Fruit fly (Drosophila melanogaster): ENCODE data around the gene Miro.

Miro gene

DNA sequence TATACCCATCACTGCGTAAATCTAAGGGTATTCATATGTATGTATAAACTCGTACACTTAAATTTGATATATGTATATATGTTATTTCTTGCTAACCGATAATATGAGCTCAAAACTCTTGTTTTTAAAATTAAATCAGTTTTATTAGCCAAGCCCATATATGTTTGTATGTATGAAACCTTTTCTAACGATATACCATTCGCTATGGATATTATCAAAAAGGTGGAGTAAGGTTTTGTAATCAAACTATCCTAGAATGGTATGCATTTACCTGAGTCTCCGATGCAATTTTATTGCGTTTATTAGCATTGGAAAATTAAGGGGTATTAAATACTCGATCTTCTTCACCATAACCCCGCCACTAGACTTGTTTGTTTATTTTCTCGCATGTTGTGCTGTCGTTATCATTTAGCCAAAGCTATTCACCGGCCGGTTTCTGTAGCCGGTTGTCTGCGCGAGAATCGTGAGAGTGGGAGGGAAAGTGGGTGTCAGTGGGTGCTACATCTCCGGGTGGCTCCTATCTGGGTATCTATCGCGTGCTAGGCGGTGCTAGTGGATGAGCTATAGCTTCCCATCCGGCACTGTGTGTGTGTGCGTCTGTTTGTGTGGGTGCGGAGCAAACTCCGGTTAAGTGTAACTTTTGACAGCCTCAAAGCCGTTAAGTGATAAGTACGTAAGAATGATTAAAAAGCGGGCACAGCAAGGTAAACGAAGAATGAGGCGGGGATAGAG lies 30.7 kb downstream of the Miro start (continued):
- no peak for TF ChIP-seq Doc2 (GFP tag; IDR thresholded peaks at IDR 0.05)
- TF ChIP-seq gce (GFP tag; IDR thresholded peaks at IDR 0.05): peak; percentile 56; the same call in 1 of the 3 replicates
- TF ChIP-seq chn (GFP tag; optimal IDR thresholded peaks at IDR 0.05): no peak
- peak in 1 of 2 experiments; percentile 13 for TF ChIP-seq dpn (GFP tag; optimal IDR thresholded peaks at IDR 0.05)
- no peak for TF ChIP-seq salm (tag; optimal IDR thresholded peaks at IDR 0.05)
- no peak for TF ChIP-seq Atf3 (GFP tag; optimal IDR thresholded peaks at IDR 0.05)
- TF ChIP-seq HLH3B (GFP tag; IDR thresholded peaks at IDR 0.05): no peak
- TF ChIP-seq Hr51 (GFP tag; optimal IDR thresholded peaks at IDR 0.05): peak in 1 of 2 experiments; percentile 36
- no peak for TF ChIP-seq CG3726 (GFP tag; IDR thresholded peaks at IDR 0.05)
- TF ChIP-seq crp (GFP tag; optimal IDR thresholded peaks at IDR 0.05): no peak
- TF ChIP-seq CHES-1-like (GFP tag; optimal IDR thresholded peaks at IDR 0.05): no peak
- TF ChIP-seq D19A (tag; optimal IDR thresholded peaks at IDR 0.05): peak; percentile 29
- no peak for TF ChIP-seq CG12155 (GFP tag; optimal IDR thresholded peaks at IDR 0.05)
- TF ChIP-seq CG15269 (tag; optimal IDR thresholded peaks at IDR 0.05): no peak
- TF ChIP-seq mirr (GFP tag; optimal IDR thresholded peaks at IDR 0.05): peak; percentile 39
- TF ChIP-seq tup (GFP tag; optimal IDR thresholded peaks at IDR 0.05): no peak
- TF ChIP-seq peb (GFP tag; IDR thresholded peaks at IDR 0.05): no peak
- no peak for TF ChIP-seq gsb (GFP tag; IDR thresholded peaks at IDR 0.05)
- TF ChIP-seq seq (GFP tag; IDR thresholded peaks at IDR 0.05): no peak
- no peak for TF ChIP-seq CG10431 (GFP tag; optimal IDR thresholded peaks at IDR 0.05)
- no peak for TF ChIP-seq NC2β (GFP tag; optimal IDR thresholded peaks at IDR 0.05)
- no peak for TF ChIP-seq bbx (GFP tag; IDR thresholded peaks at IDR 0.05; ENCODE audit: partially characterized antibody)
- TF ChIP-seq dmrt99B (tag; optimal IDR thresholded peaks at IDR 0.05): peak; percentile 61
- TF ChIP-seq H15 (GFP tag; IDR thresholded peaks at IDR 0.05): no peak
- no peak for TF ChIP-seq CTCF (GFP tag; optimal IDR thresholded peaks at IDR 0.05)
- TF ChIP-seq CG34422 (GFP tag; IDR thresholded peaks at IDR 0.05): peak; percentile 40; the same call in 1 of the 3 replicates
- no peak for TF ChIP-seq wek (GFP tag; optimal IDR thresholded peaks at IDR 0.05)
- no peak for TF ChIP-seq CG6765 (GFP tag; optimal IDR thresholded peaks at IDR 0.05)
- 0 out of 2 replicates have a peak, but pooled peaks have one; percentile 17 for TF ChIP-seq bowl (GFP tag; IDR thresholded peaks at IDR 0.05)
- no peak for TF ChIP-seq Ptx1 (GFP tag; IDR thresholded peaks at IDR 0.05)
- no peak for TF ChIP-seq vfl (GFP tag; optimal IDR thresholded peaks at IDR 0.05)
- no peak for TF ChIP-seq CG17385 (GFP tag; optimal IDR thresholded peaks at IDR 0.05)
- no peak for TF ChIP-seq twi (tag; optimal IDR thresholded peaks at IDR 0.05)
- TF ChIP-seq sima (GFP tag; optimal IDR thresholded peaks at IDR 0.05): no peak
- no peak for TF ChIP-seq CG1024 (GFP tag; IDR thresholded peaks at IDR 0.05)
- no peak for TF ChIP-seq ci (GFP tag; IDR thresholded peaks at IDR 0.05)
- TF ChIP-seq Nf-YC (tag; optimal IDR thresholded peaks at IDR 0.05): no peak
- TF ChIP-seq CG33213 (GFP tag; optimal IDR thresholded peaks at IDR 0.05): no peak
- no peak for TF ChIP-seq Oaz (GFP tag; IDR thresholded peaks at IDR 0.05)
- TF ChIP-seq klu (GFP tag; IDR thresholded peaks at IDR 0.05): no peak
- no peak for TF ChIP-seq CG18011 (GFP tag; optimal IDR thresholded peaks at IDR 0.05)
- peak; percentile 4 for TF ChIP-seq mam (GFP tag; optimal IDR thresholded peaks at IDR 0.05)
- TF ChIP-seq slou (GFP tag; optimal IDR thresholded peaks at IDR 0.05): no peak
- TF ChIP-seq psq (GFP tag; optimal IDR thresholded peaks at IDR 0.05): no peak
- TF ChIP-seq en (GFP tag; optimal IDR thresholded peaks at IDR 0.05): no peak
- TF ChIP-seq CG8388 (GFP tag; optimal IDR thresholded peaks at IDR 0.05): peak; percentile 28
- no peak for TF ChIP-seq CG2202 (tag; optimal IDR thresholded peaks at IDR 0.05)
- no peak for TF ChIP-seq Spps (tag; optimal IDR thresholded peaks at IDR 0.05)
- no peak for TF ChIP-seq bab2 (GFP tag; optimal IDR thresholded peaks at IDR 0.05)
- no peak for TF ChIP-seq CG15479 (GFP tag; optimal IDR thresholded peaks at IDR 0.05)
- no peak for TF ChIP-seq CG9817 (tag; optimal IDR thresholded peaks at IDR 0.05)

Measured in whole organism, embryonic.